Worm (Caenorhabditis elegans) whole organism, L3 larva: ENCODE data around the gene srx-111.

Source experiments
- ZK546.5 ChIP-seq: sonication (generic microtip); optimal IDR thresholded peaks from 2 replicates; lab custom pipeline; 2017; ENCODE audit warnings: missing biosample characterization, missing genetic modification characterization
- aly-2 ChIP-seq: fragments of 150-350 bp; optimal IDR thresholded peaks from 2 replicates; lab custom pipeline; 2014; ENCODE audit warnings: missing biosample characterization, missing genetic modification characterization
- ama-1 ChIP-seq: fragments of 150-350 bp; optimal IDR thresholded peaks from 2 replicates; lab custom pipeline; 2018
- ceh-16 ChIP-seq: sonication (generic microtip); optimal IDR thresholded peaks from 2 replicates; lab custom pipeline; 2017; ENCODE audit warnings: missing biosample characterization, missing genetic modification characterization
- ceh-28 ChIP-seq: fragments of 150-350 bp; optimal IDR thresholded peaks from 2 replicates; lab custom pipeline; 2014; ENCODE audit warnings: missing biosample characterization, missing genetic modification reagents, missing genetic modification characterization
- daf-12 ChIP-seq: fragments of 150-350 bp; optimal IDR thresholded peaks from 2 replicates; lab custom pipeline; 2014; ENCODE audit warnings: missing biosample characterization, missing genetic modification reagents, missing genetic modification characterization
- egl-27 ChIP-seq: sonication (generic microtip); optimal IDR thresholded peaks from 4 replicates; lab custom pipeline; 2017; ENCODE audit warnings: missing biosample characterization, missing genetic modification reagents, missing genetic modification characterization
- elt-1 ChIP-seq: fragments of 150-350 bp; optimal IDR thresholded peaks from 2 replicates; lab custom pipeline; 2014; ENCODE audit warnings: missing biosample characterization, missing genetic modification characterization
- elt-2 ChIP-seq: sonication (generic microtip); optimal IDR thresholded peaks from 2 replicates; lab custom pipeline; 2016; ENCODE audit warnings: missing genetic modification reagents, mild to moderate bottlenecking, missing genetic modification characterization, missing compliant biosample characterization
- eor-1 ChIP-seq, 2 experiments: fragments of 150-350 bp; optimal IDR thresholded peaks; 2 replicates each; lab custom pipeline; 2014 to 2018; ENCODE audit warnings: missing biosample characterization in 2 of 2, missing genetic modification characterization in 2 of 2
- fkh-10 ChIP-seq: sonication (generic microtip); optimal IDR thresholded peaks from 2 replicates; lab custom pipeline; 2017; ENCODE audit warnings: missing biosample characterization, missing genetic modification reagents, missing genetic modification characterization
- fkh-2 ChIP-seq: fragments of 150-350 bp; optimal IDR thresholded peaks from 2 replicates; lab custom pipeline; 2014; ENCODE audit warnings: missing biosample characterization, missing genetic modification reagents, missing genetic modification characterization
- fos-1 ChIP-seq: fragments of 150-350 bp; optimal IDR thresholded peaks from 2 replicates; lab custom pipeline; 2014; ENCODE audit warnings: missing biosample characterization, missing genetic modification characterization
- hmg-11 ChIP-seq: sonication (generic microtip); optimal IDR thresholded peaks from 2 replicates; lab custom pipeline; 2016; ENCODE audit warnings: missing genetic modification characterization, missing compliant biosample characterization
- jun-1 ChIP-seq: fragments of 150-350 bp; optimal IDR thresholded peaks from 2 replicates; lab custom pipeline; 2014; ENCODE audit warnings: missing biosample characterization, missing genetic modification reagents, missing genetic modification characterization
- lin-15B ChIP-seq: fragments of 150-350 bp; optimal IDR thresholded peaks from 2 replicates; lab custom pipeline; 2014; ENCODE audit warnings: missing biosample characterization, missing genetic modification characterization
- lin-39 ChIP-seq: fragments of 150-350 bp; optimal IDR thresholded peaks from 2 replicates; lab custom pipeline; 2018; ENCODE audit warnings: missing biosample characterization, missing genetic modification reagents, missing genetic modification characterization
- lsy-12 ChIP-seq: sonication (generic microtip); optimal IDR thresholded peaks from 2 replicates; lab custom pipeline; 2016; ENCODE audit warnings: mild to moderate bottlenecking, missing genetic modification characterization, missing compliant biosample characterization
- nfya-1 ChIP-seq: sonication (generic microtip); optimal IDR thresholded peaks from 2 replicates; lab custom pipeline; 2017; ENCODE audit warnings: missing genetic modification characterization, mild to moderate bottlenecking, missing compliant biosample characterization, antibody characterized with exemption, moderate library complexity; ENCODE audit not compliant: insufficient read depth
- nhr-11 ChIP-seq: fragments of 150-350 bp; optimal IDR thresholded peaks from 2 replicates; lab custom pipeline; 2014; ENCODE audit warnings: missing biosample characterization, missing genetic modification characterization
- nhr-12 ChIP-seq: fragments of 150-350 bp; optimal IDR thresholded peaks from 2 replicates; lab custom pipeline; 2014; ENCODE audit warnings: missing biosample characterization, missing genetic modification characterization
- nhr-23 ChIP-seq: fragments of 150-350 bp; optimal IDR thresholded peaks from 2 replicates; lab custom pipeline; 2014; ENCODE audit warnings: missing biosample characterization, missing genetic modification reagents, missing genetic modification characterization
- nhr-237 ChIP-seq: fragments of 150-350 bp; optimal IDR thresholded peaks from 2 replicates; lab custom pipeline; 2014; ENCODE audit warnings: missing biosample characterization, missing genetic modification characterization
- nhr-25 ChIP-seq: sonication (generic microtip); optimal IDR thresholded peaks from 2 replicates; lab custom pipeline; 2017; ENCODE audit warnings: missing biosample characterization, missing genetic modification characterization
- nhr-28 ChIP-seq: fragments of 150-350 bp; optimal IDR thresholded peaks from 2 replicates; lab custom pipeline; 2014; ENCODE audit warnings: missing biosample characterization, missing genetic modification characterization
- nhr-43 ChIP-seq: sonication (generic microtip); optimal IDR thresholded peaks from 2 replicates; lab custom pipeline; 2016; ENCODE audit warnings: mild to moderate bottlenecking, missing genetic modification characterization, missing compliant biosample characterization; ENCODE audit not compliant: poor library complexity, severe bottlenecking
- nhr-67 ChIP-seq: fragments of 150-350 bp; optimal IDR thresholded peaks from 2 replicates; lab custom pipeline; 2014; ENCODE audit warnings: missing biosample characterization, missing genetic modification characterization
- nhr-76 ChIP-seq: fragments of 150-350 bp; sonication (generic microtip); optimal IDR thresholded peaks from 5 replicates; lab custom pipeline; 2014; ENCODE audit warnings: missing biosample characterization, missing genetic modification characterization
- nhr-77 ChIP-seq: fragments of 150-350 bp; optimal IDR thresholded peaks from 2 replicates; lab custom pipeline; 2014; ENCODE audit warnings: missing biosample characterization, missing genetic modification characterization
- pha-4 ChIP-seq: fragments of 150-350 bp; optimal IDR thresholded peaks from 2 replicates; lab custom pipeline; 2014; ENCODE audit warnings: missing biosample characterization, missing genetic modification reagents, missing genetic modification characterization
- pqm-1 ChIP-seq: fragments of 150-350 bp; optimal IDR thresholded peaks from 2 replicates; lab custom pipeline; 2017; ENCODE audit warnings: missing biosample characterization, missing genetic modification characterization, inconsistent platforms
- sea-2 ChIP-seq: fragments of 150-350 bp; sonication (generic microtip); optimal IDR thresholded peaks from 4 replicates; lab custom pipeline; 2014; ENCODE audit warnings: missing biosample characterization, missing genetic modification reagents, missing genetic modification characterization
- skn-1 ChIP-seq: fragments of 150-350 bp; optimal IDR thresholded peaks from 2 replicates; lab custom pipeline; 2014; ENCODE audit warnings: missing biosample characterization, missing genetic modification characterization
- unc-39 ChIP-seq: sonication (generic microtip); optimal IDR thresholded peaks from 4 replicates; lab custom pipeline; 2017; ENCODE audit warnings: missing biosample characterization, missing genetic modification characterization
- unc-62 ChIP-seq: fragments of 150-350 bp; sonication (generic microtip); optimal IDR thresholded peaks from 4 replicates; lab custom pipeline; 2014; ENCODE audit warnings: missing biosample characterization, missing genetic modification reagents, missing genetic modification characterization
- ztf-11 ChIP-seq: fragments of 150-350 bp; optimal IDR thresholded peaks from 2 replicates; lab custom pipeline; 2014; ENCODE audit warnings: missing biosample characterization, missing genetic modification characterization
- ztf-4 ChIP-seq: fragments of 150-350 bp; optimal IDR thresholded peaks from 2 replicates; lab custom pipeline; 2014; ENCODE audit warnings: missing biosample characterization, missing genetic modification characterization

Gene srx-111

DNA sequence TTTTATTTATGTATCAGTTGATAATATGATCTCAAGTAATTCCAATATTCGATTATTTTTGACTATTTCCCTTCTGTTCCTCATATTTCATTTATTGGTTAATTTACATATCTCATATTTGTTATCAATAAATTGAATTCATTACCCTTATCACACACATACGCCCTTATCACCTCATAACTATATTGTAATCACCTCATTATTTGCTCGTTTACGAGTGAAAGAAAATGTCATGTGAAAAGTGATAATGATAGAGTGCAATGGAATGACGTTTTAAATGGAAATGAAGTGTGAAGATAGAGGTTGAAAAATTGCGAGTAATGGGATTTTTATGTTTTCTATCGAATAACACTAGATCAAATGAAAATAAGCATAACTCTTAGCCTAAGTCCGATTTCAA is 28.9 kb downstream of the srx-111 start:
- no peak for TF ChIP-seq unc-39 (tag; lab: Kevin White, UChicago)
- TF ChIP-seq ama-1 (lab: Kevin White, UChicago) = no peak
- TF ChIP-seq nhr-77 (tag; lab: Kevin White, UChicago) = no peak
- TF ChIP-seq ceh-16 (tag; lab: Kevin White, UChicago) = no peak
- TF ChIP-seq nhr-43 (tag; lab: Kevin White, UChicago) = no peak
- TF ChIP-seq hmg-11 (tag; lab: Kevin White, UChicago) = no peak
- TF ChIP-seq lin-39 = no peak
- peak; percentile 96 for TF ChIP-seq jun-1
- TF ChIP-seq unc-62 (GFP tag; lab: Kevin White, UChicago) = no peak
- TF ChIP-seq ceh-28 (tag; lab: Kevin White, UChicago) = no peak
- TF ChIP-seq nhr-67 = no peak
- no peak for TF ChIP-seq eor-1 (tag; optimal IDR thresholded peaks at IDR 0.05; lab: Kevin White, UChicago)
- TF ChIP-seq nhr-76 (tag; lab: Kevin White, UChicago) = no peak
- no peak for TF ChIP-seq fkh-10 (GFP tag; lab: Kevin White, UChicago)
- TF ChIP-seq pha-4 = peak; percentile 92
- no peak for TF ChIP-seq aly-2 (tag; lab: Kevin White, UChicago)
- TF ChIP-seq lin-15B (tag; lab: Kevin White, UChicago) = no peak
- no peak for TF ChIP-seq nhr-237 (tag; lab: Kevin White, UChicago)
- no peak for TF ChIP-seq lsy-12 (tag; lab: Kevin White, UChicago)
- no peak for TF ChIP-seq nhr-12
- TF ChIP-seq ztf-11 (tag; lab: Kevin White, UChicago) = no peak
- peak; percentile 63 for TF ChIP-seq fos-1 (tag; lab: Kevin White, UChicago)
- TF ChIP-seq nhr-25 (tag; lab: Kevin White, UChicago) = no peak
- TF ChIP-seq pqm-1 (tag; lab: Kevin White, UChicago) = peak; percentile 100
- no peak for TF ChIP-seq nhr-23 (tag; lab: Kevin White, UChicago)
- TF ChIP-seq skn-1 = peak; percentile 35
- no peak for TF ChIP-seq fkh-2 (tag; lab: Kevin White, UChicago)
- TF ChIP-seq ztf-4 = no peak
- peak; percentile 100 for TF ChIP-seq elt-2 (tag; lab: Kevin White, UChicago)
- no peak for TF ChIP-seq nfya-1 (tag; lab: Kevin White, UChicago)
- no peak for TF ChIP-seq ZK546.5
- TF ChIP-seq egl-27 (tag; lab: Kevin White, UChicago) = peak; percentile 46

DNA sequence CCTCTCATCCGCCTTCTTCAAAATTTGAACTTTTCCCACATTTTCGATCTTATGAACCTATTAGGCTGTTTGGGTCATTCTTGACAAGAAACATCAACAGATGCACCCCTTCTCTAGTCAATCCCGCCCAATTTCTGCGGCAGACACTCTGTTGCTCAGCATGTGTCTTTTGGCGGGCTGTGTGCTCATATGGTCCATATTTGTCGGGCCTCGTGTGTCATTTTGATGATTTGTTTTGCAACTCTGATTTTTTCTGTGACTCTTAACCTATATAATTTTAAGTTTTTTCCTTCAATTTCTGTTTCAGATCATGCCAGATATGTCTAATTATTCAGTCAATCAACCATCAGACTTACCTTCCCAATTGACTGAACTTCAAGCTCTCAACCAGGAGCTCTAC is 29.6 kb downstream of the srx-111 start, which contains the start of gene T24E12.13:
Gene T24E12.13 (plus strand): TSS at position 301 of the 400 bp plus-strand sequence.
- no peak for TF ChIP-seq elt-2 (tag; lab: Kevin White, UChicago)
- TF ChIP-seq nhr-76 (tag; lab: Kevin White, UChicago) = no peak
- no peak for TF ChIP-seq ceh-28 (tag; lab: Kevin White, UChicago)

DNA sequence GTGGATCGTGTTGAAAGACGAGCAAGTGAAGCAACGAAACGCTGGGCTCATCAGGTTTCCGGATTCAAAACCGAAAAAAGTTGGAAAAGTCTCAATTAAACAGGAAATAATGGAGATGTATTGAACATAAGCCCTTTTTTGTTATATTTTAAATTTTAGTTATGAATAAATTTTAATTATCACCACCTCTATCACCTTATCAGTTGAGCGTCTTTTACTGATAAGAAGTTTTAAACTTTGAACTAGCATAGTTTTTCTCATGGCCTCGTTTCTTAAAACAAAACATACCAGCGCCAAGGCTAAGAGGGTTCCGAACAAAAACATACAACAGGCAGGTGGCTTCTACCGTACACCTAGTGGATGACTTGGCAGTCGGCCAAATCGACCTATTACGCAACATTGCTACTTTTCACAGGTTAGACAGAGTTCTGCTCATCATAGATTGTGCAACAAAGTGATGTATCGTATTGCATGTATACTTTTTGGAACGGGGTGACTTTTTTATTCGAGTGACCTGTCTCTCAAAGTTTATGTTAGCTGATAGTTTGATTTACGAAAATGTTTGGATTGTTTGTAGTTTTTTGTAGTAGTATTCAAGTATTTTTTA is 30.9 kb downstream of the srx-111 start:
- TF ChIP-seq pqm-1 (tag; lab: Kevin White, UChicago) (peak; percentile 7), nhr-25 (tag; lab: Kevin White, UChicago) (no peak), elt-2 (tag; lab: Kevin White, UChicago) (peak; percentile 58)

DNA sequence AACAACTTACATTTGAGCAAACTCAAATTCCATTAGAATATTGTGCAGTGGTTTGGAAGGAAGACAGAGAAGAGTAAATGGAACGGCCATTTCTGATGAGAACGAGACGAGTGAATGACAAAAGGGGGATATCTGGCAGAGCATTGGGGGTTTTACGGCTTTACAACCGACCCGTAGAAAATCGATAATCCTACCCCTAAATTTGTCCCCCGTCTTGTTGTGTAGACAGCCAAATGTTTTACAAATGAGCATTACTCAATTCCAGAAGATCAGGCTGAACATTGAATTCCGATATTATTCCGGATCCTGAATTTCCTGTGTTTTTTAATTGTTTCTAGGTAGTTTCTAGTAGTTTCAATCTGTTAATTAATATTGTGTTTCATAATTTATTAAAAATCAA is 35.7 kb downstream of the srx-111 start, which contains the start of gene fbxb-99:
Gene fbxb-99 (minus strand): TSS at position 101 of the 400 bp plus-strand sequence.
- TF ChIP-seq lsy-12 (tag; lab: Kevin White, UChicago) = no peak
- no peak for TF ChIP-seq daf-12 (tag; lab: Kevin White, UChicago)
- no peak for TF ChIP-seq aly-2 (tag; lab: Kevin White, UChicago)
- no peak for TF ChIP-seq unc-39 (tag; lab: Kevin White, UChicago)
- no peak for TF ChIP-seq nhr-28
- no peak for TF ChIP-seq pqm-1 (tag; lab: Kevin White, UChicago)
- TF ChIP-seq nhr-76 (tag; lab: Kevin White, UChicago) = no peak
- TF ChIP-seq elt-1 (tag; lab: Kevin White, UChicago) = no peak
- TF ChIP-seq ztf-11 (tag; lab: Kevin White, UChicago) = no peak
- no peak for TF ChIP-seq skn-1
- no peak for TF ChIP-seq unc-62 (GFP tag; lab: Kevin White, UChicago)
- no peak for TF ChIP-seq nhr-11 (tag; lab: Kevin White, UChicago)
- TF ChIP-seq nhr-12 = no peak
- no peak for TF ChIP-seq egl-27 (tag; lab: Kevin White, UChicago)
- TF ChIP-seq sea-2 (GFP tag; lab: Kevin White, UChicago) = no peak
